Worm (Caenorhabditis elegans): ENCODE data around the gene F47C12.7.

DNA sequence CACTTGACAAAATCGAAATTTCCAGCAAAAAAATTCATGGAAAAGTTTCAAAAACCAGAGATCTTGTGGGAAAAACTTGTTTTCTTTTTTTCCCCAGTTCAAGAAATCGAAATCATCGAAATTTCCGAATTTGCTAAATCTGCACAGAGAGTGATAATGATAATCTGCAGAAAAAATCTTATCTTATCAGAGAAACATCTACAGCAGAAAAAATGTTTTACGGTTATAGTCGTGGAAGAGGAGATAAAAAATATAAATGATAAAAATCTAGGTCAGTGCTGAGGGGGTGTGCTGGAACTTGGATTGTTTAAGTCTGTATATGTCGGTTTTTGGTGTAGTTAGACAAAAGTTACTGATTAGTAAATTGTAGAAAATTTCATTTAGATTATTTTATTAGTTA, 37.1 kb upstream of the F47C12.7 start:
- no peak for TF ChIP-seq Y75B8A.6 (GFP tag; IDR thresholded peaks at IDR 0.05)
- no peak for TF ChIP-seq lin-15B (tag; optimal IDR thresholded peaks at IDR 0.05)

Data from whole organism, L4 larva.